Fruit fly (Drosophila melanogaster): ENCODE measurements around the gene Cbp20.

Gene Cbp20

DNA sequence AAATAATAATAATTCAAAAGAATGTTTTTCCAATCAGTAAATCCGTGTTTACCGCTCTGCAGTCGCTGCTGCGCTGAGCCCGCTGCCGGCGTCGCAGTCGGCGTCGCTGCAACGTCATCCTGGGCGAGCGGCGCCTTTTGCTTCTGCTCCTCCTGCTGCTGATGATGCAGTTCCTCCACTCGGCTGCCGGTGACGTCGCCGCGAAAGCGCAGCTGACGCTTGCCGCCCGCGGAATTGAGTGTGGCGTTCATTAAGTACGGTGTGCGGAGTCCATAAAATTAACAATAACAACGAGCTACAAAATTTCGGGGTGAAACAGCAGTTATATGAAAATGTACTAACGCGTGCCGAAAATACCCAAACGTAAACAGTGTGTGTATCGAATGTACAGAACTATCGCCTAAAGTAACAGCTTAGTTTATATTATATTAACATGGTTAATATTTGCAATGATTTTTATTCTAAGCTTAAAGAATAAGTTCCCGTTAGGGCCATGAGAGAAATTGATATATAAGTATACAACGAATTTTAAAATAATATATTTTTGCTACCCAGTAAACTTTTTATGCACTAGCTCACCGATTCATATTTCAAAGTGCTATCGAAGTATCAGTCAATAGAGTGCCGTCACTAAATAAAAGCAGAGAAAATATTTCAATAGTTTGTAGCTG lies at the start of gene Cbp20, which contains the start of gene CG7218 (continued):
- TF ChIP-seq CG31627 (GFP tag; optimal IDR thresholded peaks at IDR 0.05) (peak; percentile 79), CG6276 (GFP tag; optimal IDR thresholded peaks at IDR 0.05) (no peak), CG6792 (GFP tag; optimal IDR thresholded peaks at IDR 0.05) (peak; percentile 43), net (GFP tag; optimal IDR thresholded peaks at IDR 0.05) (peak; percentile 61), fd85E (GFP tag; optimal IDR thresholded peaks at IDR 0.05) (no peak), dsx (GFP tag; optimal IDR thresholded peaks at IDR 0.05; ENCODE audit: poor library complexity, severe bottlenecking) (peak; percentile 10), OdsH (GFP tag; optimal IDR thresholded peaks at IDR 0.05) (peak; percentile 72), Ets21C (GFP tag; optimal IDR thresholded peaks at IDR 0.05) (peak; percentile 45), Sox15 (GFP tag; optimal IDR thresholded peaks at IDR 0.05) (peak; percentile 50)

DNA sequence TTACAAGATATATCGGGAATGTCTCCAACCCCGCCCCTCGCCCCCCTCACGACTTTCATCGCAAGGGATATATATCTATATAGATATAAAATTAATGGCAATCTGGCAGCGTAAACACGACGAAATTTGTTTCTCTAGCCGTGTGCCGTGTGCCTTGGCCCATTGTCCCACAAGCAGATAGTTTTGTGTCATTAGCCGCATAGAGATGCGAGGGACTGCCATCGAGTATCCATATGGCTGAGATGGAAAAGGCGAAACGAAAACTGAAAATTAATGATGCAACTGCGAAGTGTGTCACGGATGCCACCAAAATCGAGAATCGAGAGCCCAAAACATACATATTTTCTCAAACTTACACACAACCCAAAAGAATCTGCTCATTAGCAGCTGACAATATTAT lies 49.6 kb upstream of the Cbp20 start:
- TF ChIP-seq Smox (GFP tag; optimal IDR thresholded peaks at IDR 0.05) (no peak), fd59A (GFP tag; optimal IDR thresholded peaks at IDR 0.05) (no peak), Blimp-1 (GFP tag; optimal IDR thresholded peaks at IDR 0.05) (no peak), CG11762 (GFP tag; optimal IDR thresholded peaks at IDR 0.05; ENCODE audit: insufficient read depth) (no peak), fkh (GFP tag; optimal IDR thresholded peaks at IDR 0.05) (no peak)

DNA sequence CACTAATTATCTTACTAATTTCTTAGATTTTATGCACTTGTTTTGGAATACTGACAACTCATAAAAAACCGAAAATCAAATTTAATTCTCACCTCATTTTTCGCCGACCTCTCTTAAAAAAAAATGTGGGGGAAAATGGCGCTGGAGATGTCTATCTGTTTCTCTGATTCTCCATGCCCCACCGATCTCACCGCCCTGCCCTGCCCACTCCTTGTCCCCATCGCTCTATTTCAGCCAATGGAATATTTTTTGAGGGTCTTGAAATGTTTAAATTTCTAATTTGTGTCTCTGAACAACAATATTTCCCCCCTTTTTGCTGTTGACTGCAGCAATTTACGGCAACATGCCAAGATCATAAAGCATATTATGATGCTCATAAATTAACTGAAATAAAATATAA lies 46.9 kb upstream of the Cbp20 start:
- TF ChIP-seq pdm3 (GFP tag; optimal IDR thresholded peaks at IDR 0.05), result no peak

DNA sequence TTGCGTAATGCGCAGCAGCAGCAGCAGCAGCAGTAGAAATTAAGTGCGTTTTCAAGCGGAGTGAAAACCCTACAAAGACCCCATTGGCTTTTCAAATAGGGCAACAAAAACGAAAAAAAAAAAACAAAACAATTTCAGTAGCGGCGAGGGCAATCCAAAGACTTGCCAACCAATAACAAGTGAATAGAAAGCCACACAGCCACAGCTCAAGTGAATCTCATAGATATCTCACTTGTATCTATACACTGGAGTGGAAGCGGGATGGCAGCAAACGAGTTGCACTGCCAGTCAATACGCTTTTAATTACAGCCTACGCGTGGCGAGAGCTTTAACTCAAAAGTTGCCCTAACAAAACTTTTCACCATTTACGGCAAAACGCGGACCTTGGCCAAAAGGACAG lies 46.2 kb upstream of the Cbp20 start:
- no peak for TF ChIP-seq CG8319 (GFP tag; optimal IDR thresholded peaks at IDR 0.05)
- no peak for TF ChIP-seq Hr4 (GFP tag; optimal IDR thresholded peaks at IDR 0.05)
- TF ChIP-seq Sox14 (GFP tag; optimal IDR thresholded peaks at IDR 0.05), result no peak
- no peak for TF ChIP-seq Gug (GFP tag; IDR thresholded peaks at IDR 0.05)
- TF ChIP-seq vri (GFP tag; optimal IDR thresholded peaks at IDR 0.05), result no peak
- no peak for TF ChIP-seq CG6854 (GFP tag; optimal IDR thresholded peaks at IDR 0.05)
- no peak for TF ChIP-seq CG4318 (GFP tag; optimal IDR thresholded peaks at IDR 0.05)
- no peak for TF ChIP-seq CG11762 (GFP tag; optimal IDR thresholded peaks at IDR 0.05; ENCODE audit: insufficient read depth)
- no peak for TF ChIP-seq dsx (GFP tag; optimal IDR thresholded peaks at IDR 0.05; ENCODE audit: poor library complexity, severe bottlenecking)
- TF ChIP-seq CG31627 (GFP tag; optimal IDR thresholded peaks at IDR 0.05), result no peak
- no peak for TF ChIP-seq spab (GFP tag; optimal IDR thresholded peaks at IDR 0.05)
- TF ChIP-seq cyc (GFP tag; optimal IDR thresholded peaks at IDR 0.05), result no peak
- no peak for TF ChIP-seq topi (GFP tag; optimal IDR thresholded peaks at IDR 0.05)

DNA sequence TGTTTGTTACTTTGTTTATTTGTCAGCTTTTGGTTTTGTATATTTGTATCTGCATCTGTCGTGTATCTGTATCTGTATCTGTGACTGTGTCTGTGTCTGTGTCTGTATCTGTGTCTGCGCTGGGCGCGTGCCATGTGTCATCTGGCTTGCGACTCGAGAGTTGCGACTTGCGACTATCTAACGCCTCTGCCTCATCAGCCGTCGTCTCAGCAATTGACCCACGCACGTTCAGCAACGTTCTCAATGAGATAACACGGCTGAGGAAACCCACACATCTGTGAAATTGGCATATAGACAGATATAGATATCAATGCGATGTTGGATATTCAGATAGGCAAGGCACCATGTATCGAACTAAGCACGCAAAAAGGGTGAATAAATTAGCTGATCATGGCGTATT lies 45.8 kb upstream of the Cbp20 start:
- TF ChIP-seq Lpt (GFP tag; optimal IDR thresholded peaks at IDR 0.05) (no peak), CG16779 (tag; optimal IDR thresholded peaks at IDR 0.05) (no peak), Eip75B (GFP tag; optimal IDR thresholded peaks at IDR 0.05) (no peak), topi (GFP tag; optimal IDR thresholded peaks at IDR 0.05) (no peak), CG7368 (GFP tag; optimal IDR thresholded peaks at IDR 0.05) (no peak), svp (GFP tag) (no peak), salr (GFP tag; optimal IDR thresholded peaks at IDR 0.05) (no peak), CG15336 (GFP tag; IDR thresholded peaks at IDR 0.05) (no peak), Gug (GFP tag; IDR thresholded peaks at IDR 0.05) (no peak), Ets96B (tag; optimal IDR thresholded peaks at IDR 0.05) (no peak), CG10669 (GFP tag; optimal IDR thresholded peaks at IDR 0.05) (no peak), dac (GFP tag; optimal IDR thresholded peaks at IDR 0.05) (no peak)
